Worm (Caenorhabditis elegans): ENCODE measurements around the gene C46C2.2.

Gene C46C2.2

DNA sequence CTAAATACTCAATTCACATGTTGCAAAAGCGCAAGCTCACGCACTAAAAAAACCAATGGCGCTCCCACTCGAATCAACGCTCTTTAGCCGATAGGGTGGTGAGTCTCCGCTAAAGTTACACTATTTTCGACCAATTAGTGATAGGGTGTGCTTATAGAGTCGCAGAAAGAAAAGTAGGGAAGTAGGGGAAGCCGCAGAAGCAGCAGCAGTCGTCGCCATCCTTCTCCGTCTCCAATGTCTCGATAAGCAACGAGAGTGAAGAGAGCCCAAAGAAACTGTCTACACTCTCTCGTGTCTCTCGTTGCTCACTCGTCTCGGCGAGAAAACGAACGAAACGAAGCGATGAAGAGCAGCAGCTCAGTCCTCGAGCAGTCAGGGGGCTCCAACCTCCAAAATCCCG is 20.8 kb upstream of the C46C2.2 start (continued):
- TF ChIP-seq lir-3 (tag; optimal IDR thresholded peaks at IDR 0.05; ENCODE audit: poor library complexity), result peak; percentile 16
- TF ChIP-seq ztf-11 (tag; optimal IDR thresholded peaks at IDR 0.05), result no peak
- TF ChIP-seq lin-35 (GFP tag; optimal IDR thresholded peaks at IDR 0.05), result peak; percentile 23 to 60
- TF ChIP-seq efl-3 (GFP tag; optimal IDR thresholded peaks at IDR 0.05), result no peak
- no peak for TF ChIP-seq tlp-1 (tag; optimal IDR thresholded peaks at IDR 0.05)
- TF ChIP-seq nhr-77 (tag; optimal IDR thresholded peaks at IDR 0.05), result peak; percentile 41
- peak; percentile 80 for TF ChIP-seq nhr-71 (tag; optimal IDR thresholded peaks at IDR 0.05)
- no peak for TF ChIP-seq nhr-11 (tag; optimal IDR thresholded peaks at IDR 0.05)
- TF ChIP-seq alr-1 (tag; optimal IDR thresholded peaks at IDR 0.05; ENCODE audit: borderline replicate concordance), result no peak
- no peak for TF ChIP-seq F16B12.6 (tag; optimal IDR thresholded peaks at IDR 0.05)
- peak; percentile 55 to 71 for TF ChIP-seq lsy-2 (tag; optimal IDR thresholded peaks at IDR 0.05)
- no peak for TF ChIP-seq nhr-12 (tag; optimal IDR thresholded peaks at IDR 0.05)
- no peak for TF ChIP-seq unc-30 (tag; optimal IDR thresholded peaks at IDR 0.05)
- no peak for TF ChIP-seq aha-1 (tag; optimal IDR thresholded peaks at IDR 0.05)
- TF ChIP-seq vab-15 (tag; optimal IDR thresholded peaks at IDR 0.05), result no peak
- TF ChIP-seq lin-13 (GFP tag; optimal IDR thresholded peaks at IDR 0.05), result no peak
- TF ChIP-seq isw-1 (GFP tag; IDR thresholded peaks at IDR 0.05), result peak; percentile 37
- TF ChIP-seq ztf-4 (tag; optimal IDR thresholded peaks at IDR 0.05), result peak; percentile 39
- TF ChIP-seq elt-2 (tag; optimal IDR thresholded peaks at IDR 0.05), result peak; percentile 8
- no peak for TF ChIP-seq unc-62 (GFP tag; optimal IDR thresholded peaks at IDR 0.05)
- TF ChIP-seq dpl-1 (GFP tag; optimal IDR thresholded peaks at IDR 0.05), result peak in 1 of 3 experiments; percentile 25
- no peak for TF ChIP-seq nhr-84 (tag; optimal IDR thresholded peaks at IDR 0.05)
- no peak for TF ChIP-seq ets-5 (GFP tag; IDR thresholded peaks at IDR 0.05)
- no peak for TF ChIP-seq mab-9 (GFP tag; IDR thresholded peaks at IDR 0.05)
- peak in 1 of 2 experiments; percentile 62 for TF ChIP-seq mdl-1 (tag; optimal IDR thresholded peaks at IDR 0.05)
- peak; percentile 91 for TF ChIP-seq fkh-10 (GFP tag; optimal IDR thresholded peaks at IDR 0.05)
- peak; percentile 55 for TF ChIP-seq nhr-19 (GFP tag; conservative IDR thresholded peaks at IDR 0.05)
- TF ChIP-seq fkh-4 (tag; optimal IDR thresholded peaks at IDR 0.05; ENCODE audit: borderline replicate concordance), result peak; percentile 20
- TF ChIP-seq grh-1 (GFP tag; IDR thresholded peaks at IDR 0.05), result no peak
- peak; percentile 32 for TF ChIP-seq nhr-47 (tag; optimal IDR thresholded peaks at IDR 0.05)
- TF ChIP-seq sox-4 (tag; optimal IDR thresholded peaks at IDR 0.05), result no peak
- TF ChIP-seq nhr-85 (tag), result no peak
- TF ChIP-seq pax-3 (tag; optimal IDR thresholded peaks at IDR 0.05), result no peak
- peak; percentile 79 for TF ChIP-seq dsc-1 (tag; optimal IDR thresholded peaks at IDR 0.05)
- TF ChIP-seq unc-98 (GFP tag; IDR thresholded peaks at IDR 0.05), result no peak
- TF ChIP-seq aly-2 (tag; optimal IDR thresholded peaks at IDR 0.05), result no peak
- peak; percentile 93 for TF ChIP-seq lin-14 (GFP tag; optimal IDR thresholded peaks at IDR 0.05)
- peak; percentile 73 for TF ChIP-seq fkh-8 (tag; optimal IDR thresholded peaks at IDR 0.05)
- peak; percentile 77 for TF ChIP-seq tbx-2 (tag; optimal IDR thresholded peaks at IDR 0.05)
- peak; percentile 19 to 59 (median 49) for TF ChIP-seq ceh-82 (tag; optimal IDR thresholded peaks at IDR 0.05)
- TF ChIP-seq sup-37 (GFP tag; optimal IDR thresholded peaks at IDR 0.05), result no peak
- no peak for TF ChIP-seq ceh-88 (GFP tag; IDR thresholded peaks at IDR 0.05)
- TF ChIP-seq nhr-237 (tag; optimal IDR thresholded peaks at IDR 0.05), result no peak
- TF ChIP-seq sptf-1 (tag; optimal IDR thresholded peaks at IDR 0.05), result no peak
- TF ChIP-seq Y116A8C.19 (tag; optimal IDR thresholded peaks at IDR 0.05; ENCODE audit: borderline replicate concordance), result no peak
- TF ChIP-seq irx-1 (tag; optimal IDR thresholded peaks at IDR 0.05), result peak; percentile 39
- no peak for TF ChIP-seq C04F5.9 (tag; optimal IDR thresholded peaks at IDR 0.05)
- TF ChIP-seq rnt-1 (tag; optimal IDR thresholded peaks at IDR 0.05), result peak; percentile 79
- peak; percentile 43 for TF ChIP-seq egl-13 (tag; optimal IDR thresholded peaks at IDR 0.05)
- peak; percentile 72 for TF ChIP-seq fos-1 (tag; optimal IDR thresholded peaks at IDR 0.05)
- TF ChIP-seq blmp-1 (tag; optimal IDR thresholded peaks at IDR 0.05), result no peak
- TF ChIP-seq jun-1 (tag; optimal IDR thresholded peaks at IDR 0.05), result peak; percentile 72
- peak; percentile 54 for TF ChIP-seq swsn-7 (tag; optimal IDR thresholded peaks at IDR 0.05)

Measured in whole organism, L1 larva.